Worm (Caenorhabditis elegans) whole organism, L1 larva: ENCODE results near the gene C04E6.12.

Experiments
- C34B4.2 ChIP-seq: sonication (generic microtip); optimal IDR thresholded peaks from 2 replicates; lab custom pipeline; 2017; ENCODE audit warnings: mild to moderate bottlenecking, missing genetic modification characterization, missing compliant biosample characterization
- F16B12.6 ChIP-seq: fragments of 150-350 bp; optimal IDR thresholded peaks from 2 replicates; lab custom pipeline; 2014; ENCODE audit warnings: missing biosample characterization, missing genetic modification characterization
- aha-1 ChIP-seq: fragments of 150-350 bp; optimal IDR thresholded peaks from 2 replicates; lab custom pipeline; 2014; ENCODE audit warnings: missing biosample characterization, missing genetic modification characterization
- ama-1 ChIP-seq: fragments of 150-350 bp; optimal IDR thresholded peaks from 2 replicates; lab custom pipeline; 2014
- ceh-82 ChIP-seq, 3 experiments: fragments of 150-350 bp in 1 of 3; sonication (generic microtip) in 2 of 3; optimal IDR thresholded peaks; 2 replicates each; lab custom pipeline; 2014 to 2017; ENCODE audit warnings: missing biosample characterization in 3 of 3, missing genetic modification characterization in 3 of 3
- ceh-90 ChIP-seq: sonication (generic microtip); optimal IDR thresholded peaks from 2 replicates; lab custom pipeline; 2016; ENCODE audit warnings: missing genetic modification characterization, missing compliant biosample characterization
- ces-1 ChIP-seq: fragments of 150-350 bp; optimal IDR thresholded peaks from 2 replicates; lab custom pipeline; 2014; ENCODE audit warnings: missing biosample characterization, missing genetic modification reagents, missing genetic modification characterization
- dsc-1 ChIP-seq: sonication (generic microtip); optimal IDR thresholded peaks from 2 replicates; lab custom pipeline; 2016; ENCODE audit warnings: mild to moderate bottlenecking, missing genetic modification characterization, missing compliant biosample characterization
- efl-1 ChIP-seq, 4 experiments: fragments of 150-350 bp; optimal IDR thresholded peaks in 3 of 4; peaks in 1 of 4; 1 replicate in 1 of 4; 2 replicates in 3 of 4; lab custom pipeline; 2014; ENCODE audit warnings: missing biosample characterization in 2 of 4, missing genetic modification characterization in 2 of 4, missing genetic modification reagents in 2 of 4
- elt-2 ChIP-seq: sonication (generic microtip); optimal IDR thresholded peaks from 2 replicates; lab custom pipeline; 2016; ENCODE audit warnings: missing genetic modification characterization, mild to moderate bottlenecking, inconsistent platforms, missing compliant biosample characterization, missing genetic modification reagents
- fkh-10 ChIP-seq: sonication (generic microtip); optimal IDR thresholded peaks from 2 replicates; lab custom pipeline; 2017; ENCODE audit warnings: missing biosample characterization, missing genetic modification reagents, missing genetic modification characterization
- fkh-4 ChIP-seq: sonication (generic microtip); optimal IDR thresholded peaks from 2 replicates; lab custom pipeline; 2016; ENCODE audit warnings: missing compliant biosample characterization, missing genetic modification characterization, borderline replicate concordance
- fkh-8 ChIP-seq: sonication (generic microtip); optimal IDR thresholded peaks from 2 replicates; lab custom pipeline; 2016; ENCODE audit warnings: mild to moderate bottlenecking, missing genetic modification characterization, missing compliant biosample characterization
- hlh-17 ChIP-seq: fragments of 200-800 bp; sonication (Bioruptor generic); optimal IDR thresholded peaks from 2 replicates; lab custom pipeline; 2018; ENCODE audit warnings: missing genetic modification characterization, mild to moderate bottlenecking, missing compliant biosample characterization, moderate library complexity, borderline replicate concordance
- hpl-2 ChIP-seq: fragments of 150-350 bp; optimal IDR thresholded peaks from 2 replicates; lab custom pipeline; 2014; ENCODE audit warnings: missing biosample characterization, missing genetic modification reagents, missing genetic modification characterization
- nhr-11 ChIP-seq: fragments of 150-350 bp; optimal IDR thresholded peaks from 2 replicates; lab custom pipeline; 2014; ENCODE audit warnings: missing biosample characterization, missing genetic modification characterization
- nhr-237 ChIP-seq: fragments of 150-350 bp; optimal IDR thresholded peaks from 2 replicates; lab custom pipeline; 2014; ENCODE audit warnings: missing biosample characterization, missing genetic modification characterization
- nhr-28 ChIP-seq: fragments of 150-350 bp; optimal IDR thresholded peaks from 2 replicates; lab custom pipeline; 2014; ENCODE audit warnings: missing biosample characterization, missing genetic modification characterization
- nhr-47 ChIP-seq: sonication (generic microtip); optimal IDR thresholded peaks from 2 replicates; lab custom pipeline; 2016; ENCODE audit warnings: mild to moderate bottlenecking, missing genetic modification characterization, moderate library complexity, missing compliant biosample characterization
- nhr-71 ChIP-seq: sonication (generic microtip); optimal IDR thresholded peaks from 2 replicates; lab custom pipeline; 2016; ENCODE audit warnings: mild to moderate bottlenecking, missing genetic modification characterization, moderate library complexity, missing compliant biosample characterization
- nhr-76 ChIP-seq: sonication (generic microtip); optimal IDR thresholded peaks from 2 replicates; lab custom pipeline; 2017; ENCODE audit warnings: missing biosample characterization, missing genetic modification characterization
- nhr-77 ChIP-seq: fragments of 150-350 bp; optimal IDR thresholded peaks from 2 replicates; lab custom pipeline; 2014; ENCODE audit warnings: missing biosample characterization, missing genetic modification characterization
- nhr-84 ChIP-seq: sonication (generic microtip); optimal IDR thresholded peaks from 2 replicates; lab custom pipeline; 2017; ENCODE audit warnings: missing biosample characterization, missing genetic modification characterization
- pax-3 ChIP-seq: fragments of 200-800 bp; sonication (Bioruptor generic); optimal IDR thresholded peaks from 2 replicates; lab custom pipeline; 2018; ENCODE audit warnings: mild to moderate bottlenecking, missing genetic modification characterization, moderate library complexity, missing compliant biosample characterization
- swsn-7 ChIP-seq: sonication (generic microtip); optimal IDR thresholded peaks from 2 replicates; lab custom pipeline; 2016; ENCODE audit warnings: missing genetic modification characterization, missing compliant biosample characterization
- tlp-1 ChIP-seq: fragments of 150-350 bp; optimal IDR thresholded peaks from 2 replicates; lab custom pipeline; 2014; ENCODE audit warnings: missing biosample characterization, missing genetic modification characterization
- unc-130 ChIP-seq: fragments of 150-350 bp; optimal IDR thresholded peaks from 2 replicates; lab custom pipeline; 2017; ENCODE audit warnings: missing biosample characterization, missing genetic modification characterization, inconsistent platforms
- ztf-11 ChIP-seq, 2 experiments: sonication (generic microtip); optimal IDR thresholded peaks; 2 replicates each; lab custom pipeline; 2016 to 2017; ENCODE audit warnings: missing genetic modification characterization in 2 of 2, missing biosample characterization in 1 of 2, missing compliant biosample characterization in 1 of 2
- ztf-4 ChIP-seq: fragments of 150-350 bp; optimal IDR thresholded peaks from 2 replicates; lab custom pipeline; 2014; ENCODE audit warnings: missing biosample characterization, missing genetic modification characterization

C04E6.12 gene

DNA sequence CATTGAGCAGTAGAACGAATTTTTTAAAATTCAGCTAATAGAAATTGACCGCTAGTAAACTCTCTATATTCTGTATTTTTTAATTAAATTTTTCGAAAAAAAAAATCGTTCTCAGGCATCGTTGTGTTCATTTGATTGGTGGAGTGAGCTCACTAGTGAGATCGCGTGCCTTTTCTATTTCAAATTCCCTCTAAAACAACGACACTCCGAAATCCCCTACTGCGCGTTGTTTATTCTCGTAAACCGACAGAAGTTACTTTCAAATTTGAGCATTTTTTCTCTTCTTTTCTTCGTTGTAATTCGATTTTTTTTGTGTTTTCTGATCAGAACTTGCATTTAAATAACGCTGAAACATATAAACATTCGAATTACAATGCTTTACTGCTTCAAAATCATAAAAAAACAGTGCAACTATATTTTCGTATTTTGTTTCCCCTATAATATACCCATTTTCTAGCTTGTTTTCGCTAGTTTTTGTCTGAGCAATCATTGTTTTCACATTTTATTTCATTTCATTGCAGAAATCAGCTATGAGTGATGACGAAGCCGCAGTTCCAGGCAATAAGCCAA lies 19.8 kb upstream of the C04E6.12 start, which contains the start of gene syf-3 (continued):
- TF ChIP-seq ama-1 (no peak), hlh-17 (GFP tag; lab: Kevin White, UChicago) (no peak), fkh-8 (no peak), nhr-237 (no peak), C34B4.2 (tag; lab: Kevin White, UChicago) (no peak), hpl-2 (GFP tag; lab: Kevin White, UChicago) (no peak)
- TF ChIP-seq, all 84 proteins: peak for 37

DNA sequence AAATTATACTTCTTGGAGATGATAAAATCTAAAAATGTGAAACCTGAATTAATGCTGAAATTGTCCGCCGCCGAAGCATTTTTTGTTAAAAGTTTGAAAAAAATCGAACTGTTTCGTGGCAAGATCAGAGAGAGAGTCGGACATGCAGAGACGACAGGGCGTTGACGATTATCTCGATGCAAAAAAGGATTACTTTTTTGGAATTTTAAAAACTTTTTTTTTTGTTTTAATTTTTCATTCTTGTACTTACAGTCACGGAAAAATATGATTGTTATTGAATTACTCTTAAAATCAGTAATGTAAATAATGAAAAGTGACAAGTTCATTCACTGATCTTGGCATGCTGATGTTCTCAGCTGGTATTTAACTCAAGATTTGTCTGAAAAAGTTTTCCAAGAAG lies 16.9 kb upstream of the C04E6.12 start, which contains the start of the genes M03F8.5 and M03F8.7:
Gene M03F8.5, minus strand, starts transcription at position 101 of the 400 bp plus-strand sequence.
Gene M03F8.7, plus strand, starts transcription at position 249 of the 400 bp plus-strand sequence.
- TF ChIP-seq fkh-4 (no peak), tlp-1 (tag; lab: Kevin White, UChicago) (no peak), hpl-2 (GFP tag; lab: Kevin White, UChicago) (no peak), fkh-10 (GFP tag; lab: Kevin White, UChicago) (no peak), ztf-4 (tag; lab: Kevin White, UChicago) (no peak), F16B12.6 (tag; lab: Kevin White, UChicago) (no peak), nhr-11 (tag; lab: Kevin White, UChicago) (no peak), nhr-76 (tag; lab: Kevin White, UChicago) (no peak)

- TF ChIP-seq nhr-28 (tag; lab: Kevin White, UChicago): no peak
- no peak for TF ChIP-seq aha-1
- TF ChIP-seq unc-130: no peak
- TF ChIP-seq elt-2 (tag; lab: Kevin White, UChicago): peak; percentile 37
- no peak for TF ChIP-seq swsn-7 (tag; lab: Kevin White, UChicago)
- TF ChIP-seq ztf-11 (tag; optimal IDR thresholded peaks at IDR 0.05; lab: Kevin White, UChicago): no peak
Measured at ce11 chrV:5930588-5930987, 10.8 kb upstream of the C04E6.12 start, which contains the start of gene galt-1. Gene galt-1 (plus strand): TSS chrV:5930905.

- TF ChIP-seq ces-1 (GFP tag; lab: Kevin White, UChicago) (no peak), nhr-77 (no peak), pax-3 (tag; lab: Kevin White, UChicago) (no peak), efl-1 (optimal IDR thresholded peaks at IDR 0.05; lab: Kevin White, UChicago) (no peak), efl-1 (GFP tag; optimal IDR thresholded peaks at IDR 0.05 in 1 of 2; lab: Kevin White, UChicago) (peak in 1 of 2 experiments; percentile 89), elt-2 (tag; lab: Kevin White, UChicago) (no peak)
- TF ChIP-seq, all 84 proteins: peak for 1
Measured at ce11 chrV:5928006-5928405, 8.2 kb upstream of the C04E6.12 start.

DNA sequence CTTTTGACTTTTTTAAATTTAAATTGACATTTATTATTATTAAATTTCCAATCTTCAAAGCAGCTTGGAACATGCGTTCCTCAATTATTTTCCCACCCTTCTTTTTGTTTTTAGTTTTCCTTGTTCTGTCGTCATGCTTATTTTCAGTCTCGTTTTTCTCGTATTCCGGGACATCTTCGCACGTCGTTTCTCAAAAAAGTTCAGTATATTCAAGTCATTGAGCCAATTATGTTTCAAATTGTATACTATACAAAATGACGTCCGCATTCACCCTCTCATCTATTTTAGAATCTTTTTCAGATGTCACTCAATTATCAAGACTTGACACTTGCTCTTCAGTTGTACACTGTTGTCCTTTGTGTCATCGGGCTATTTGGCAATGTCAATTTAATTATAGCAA lies 7.6 kb upstream of the C04E6.12 start, which contains the start of gene srsx-17:
Gene srsx-17, plus strand, starts transcription at position 301 of the 400 bp plus-strand sequence.
- no peak for TF ChIP-seq nhr-84 (tag; lab: Kevin White, UChicago)
- TF ChIP-seq ceh-90 (tag; lab: Kevin White, UChicago): no peak
- no peak for TF ChIP-seq efl-1 (optimal IDR thresholded peaks at IDR 0.05; lab: Kevin White, UChicago)
- peak in 1 of 2 experiments; percentile 18 for TF ChIP-seq efl-1 (GFP tag; optimal IDR thresholded peaks at IDR 0.05 in 1 of 2; lab: Kevin White, UChicago)
- TF ChIP-seq, all 84 proteins: peak for 1

DNA sequence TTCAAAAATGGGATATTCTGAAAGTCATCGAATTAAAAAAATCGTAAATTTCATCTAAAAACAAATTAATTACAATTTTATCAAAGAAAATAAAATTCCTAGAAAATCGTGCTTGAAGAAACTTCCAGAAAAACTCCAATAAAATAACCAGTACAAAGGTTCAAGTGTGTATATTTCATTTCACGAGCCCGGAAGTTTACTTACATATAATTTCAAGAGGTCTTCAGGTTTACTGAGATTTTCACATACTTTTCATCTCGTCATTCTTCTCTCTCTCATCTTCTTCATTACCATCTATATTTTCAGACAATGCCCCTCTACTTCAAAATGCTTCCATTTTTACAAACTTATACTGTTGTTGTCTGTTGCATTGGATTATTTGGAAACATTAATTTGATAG lies 2.4 kb upstream of the C04E6.12 start, which contains the start of gene srsx-18:
Gene srsx-18, plus strand, starts transcription at position 301 of the 400 bp plus-strand sequence.
- TF ChIP-seq efl-1 (optimal IDR thresholded peaks at IDR 0.05; lab: Kevin White, UChicago) (no peak), efl-1 (GFP tag; optimal IDR thresholded peaks at IDR 0.05 in 1 of 2; lab: Kevin White, UChicago) (peak in 1 of 2 experiments; percentile 70), ceh-82 (tag; optimal IDR thresholded peaks at IDR 0.05; lab: Kevin White, UChicago) (no peak)

DNA sequence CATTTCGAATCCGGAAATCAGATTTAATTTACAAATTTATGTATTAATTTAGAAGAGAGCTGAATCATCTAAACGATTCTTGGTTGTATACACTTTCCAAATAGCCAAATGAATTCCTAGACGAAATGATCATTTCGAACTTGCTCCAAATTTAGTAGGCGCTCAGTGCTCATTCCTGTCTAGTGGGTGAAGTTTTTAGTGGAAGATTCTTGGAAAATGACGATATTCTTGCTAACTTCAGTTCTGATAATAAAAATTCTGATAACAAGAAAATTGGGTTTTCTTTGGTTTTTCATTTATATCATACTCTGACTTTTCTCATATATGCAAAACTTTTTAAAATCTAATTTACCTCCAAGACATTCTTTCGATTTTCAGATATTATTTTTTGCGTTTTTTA lies 2.0 kb upstream of the C04E6.12 start:
- TF ChIP-seq fkh-8 (peak; percentile 38), dsc-1 (tag; lab: Kevin White, UChicago) (peak; percentile 75), nhr-84 (tag; lab: Kevin White, UChicago) (no peak), swsn-7 (tag; lab: Kevin White, UChicago) (no peak), nhr-71 (tag; lab: Kevin White, UChicago) (peak; percentile 47), nhr-47 (tag; lab: Kevin White, UChicago) (peak; percentile 63)
